Worm (Caenorhabditis elegans): ENCODE data around the gene ZK688.5.

- no peak for TF ChIP-seq him-1 (tag; optimal IDR thresholded peaks at IDR 0.05)
- no peak for TF ChIP-seq dao-5 (tag; optimal IDR thresholded peaks at IDR 0.05)
- TF ChIP-seq W03F9.2 (tag; optimal IDR thresholded peaks at IDR 0.05): no peak
These were observed 55.7 kb downstream of the ZK688.5 start for ce11 chrIII:7835684-7836083.
